Worm (Caenorhabditis elegans) whole organism, late embryonic: Measurements from ENCODE around the gene F47C12.8.

Experiments
- C08G9.2 ChIP-seq: sonication (generic microtip); optimal IDR thresholded peaks from 2 replicates; lab custom pipeline; 2016; ENCODE audit warnings: mild to moderate bottlenecking, missing genetic modification characterization, moderate library complexity, missing compliant biosample characterization
- C38D4.7 ChIP-seq: fragments of 200-800 bp; sonication (Bioruptor generic); optimal IDR thresholded peaks from 2 replicates; lab custom pipeline; 2018; ENCODE audit warnings: mild to moderate bottlenecking, missing genetic modification characterization, moderate library complexity, missing compliant biosample characterization
- F13H6.1 ChIP-seq: sonication (generic microtip); optimal IDR thresholded peaks from 2 replicates; lab custom pipeline; 2016; ENCODE audit warnings: missing genetic modification characterization, missing compliant biosample characterization
- K02D7.2 ChIP-seq: sonication (generic microtip); optimal IDR thresholded peaks from 2 replicates; lab custom pipeline; 2017; ENCODE audit warnings: mild to moderate bottlenecking, missing genetic modification characterization, missing compliant biosample characterization
- Y22D7AL.16 ChIP-seq: sonication (generic microtip); optimal IDR thresholded peaks from 2 replicates; lab custom pipeline; 2016; ENCODE audit warnings: missing genetic modification characterization, missing compliant biosample characterization
- ama-1 ChIP-seq: fragments of 150-350 bp; optimal IDR thresholded peaks from 2 replicates; lab custom pipeline; 2014
- ceh-18 ChIP-seq: sonication (generic microtip); optimal IDR thresholded peaks from 2 replicates; lab custom pipeline; 2016; ENCODE audit warnings: missing genetic modification characterization, missing compliant biosample characterization
- ceh-19 ChIP-seq: fragments of 200-800 bp; sonication (Bioruptor generic); optimal IDR thresholded peaks from 2 replicates; lab custom pipeline; 2018; ENCODE audit warnings: mild to moderate bottlenecking, missing genetic modification characterization, missing compliant biosample characterization
- ceh-2 ChIP-seq: sonication (generic microtip); optimal IDR thresholded peaks from 2 replicates; lab custom pipeline; 2016; ENCODE audit warnings: missing genotype, missing genetic modification characterization, missing compliant biosample characterization
- ceh-30 ChIP-seq: fragments of 150-350 bp; optimal IDR thresholded peaks from 2 replicates; lab custom pipeline; 2014; ENCODE audit warnings: missing biosample characterization, missing genetic modification characterization
- ceh-31 ChIP-seq: sonication (generic microtip); optimal IDR thresholded peaks from 2 replicates; lab custom pipeline; 2016; ENCODE audit warnings: missing genetic modification characterization, missing compliant biosample characterization
- ceh-34 ChIP-seq: sonication (generic microtip); optimal IDR thresholded peaks from 2 replicates; lab custom pipeline; 2016; ENCODE audit warnings: mild to moderate bottlenecking, missing genetic modification characterization, missing compliant biosample characterization
- ceh-45 ChIP-seq: fragments of 200-800 bp; sonication (Bioruptor generic); IDR thresholded peaks from 2 replicates; pipeline ENCODE4 v1.3.6; 2022; ENCODE audit warnings: missing genetic modification reagents, missing genetic modification characterization, missing compliant biosample characterization
- che-1 ChIP-seq: sonication (generic microtip); optimal IDR thresholded peaks from 2 replicates; lab custom pipeline; 2016; ENCODE audit warnings: mild to moderate bottlenecking, missing genetic modification characterization, missing compliant biosample characterization
- dmd-4 ChIP-seq: sonication (generic microtip); optimal IDR thresholded peaks from 2 replicates; lab custom pipeline; 2016; ENCODE audit warnings: borderline replicate concordance, missing genetic modification characterization, missing compliant biosample characterization
- dve-1 ChIP-seq: sonication (generic microtip); optimal IDR thresholded peaks from 2 replicates; lab custom pipeline; 2017; ENCODE audit warnings: antibody characterized with exemption, mild to moderate bottlenecking, missing genetic modification characterization, missing compliant biosample characterization
- elt-2 ChIP-seq: sonication (generic microtip); optimal IDR thresholded peaks from 2 replicates; lab custom pipeline; 2016; ENCODE audit warnings: missing genetic modification reagents, missing genetic modification characterization, missing compliant biosample characterization
- elt-4 ChIP-seq: sonication (generic microtip); optimal IDR thresholded peaks from 2 replicates; lab custom pipeline; 2016; ENCODE audit warnings: missing genetic modification characterization, missing compliant biosample characterization
- eyg-1 ChIP-seq: sonication (generic microtip); optimal IDR thresholded peaks from 2 replicates; lab custom pipeline; 2016; ENCODE audit warnings: missing genotype, missing genetic modification characterization, missing compliant biosample characterization
- fax-1 ChIP-seq: sonication (generic microtip); optimal IDR thresholded peaks from 2 replicates; lab custom pipeline; 2016; ENCODE audit warnings: missing genotype, missing genetic modification characterization, missing compliant biosample characterization
- fkh-10 ChIP-seq: fragments of 150-350 bp; optimal IDR thresholded peaks from 2 replicates; lab custom pipeline; 2014; ENCODE audit warnings: missing biosample characterization, missing genetic modification reagents, missing genetic modification characterization
- gmeb-2 ChIP-seq: sonication (generic microtip); optimal IDR thresholded peaks from 2 replicates; lab custom pipeline; 2016; ENCODE audit warnings: missing genetic modification characterization, inconsistent platforms, missing compliant biosample characterization
- hlh-13 ChIP-seq: fragments of 200-800 bp; sonication (Bioruptor generic); optimal IDR thresholded peaks from 2 replicates; lab custom pipeline; 2018; ENCODE audit warnings: mild to moderate bottlenecking, missing genetic modification characterization, missing compliant biosample characterization
- hlh-15 ChIP-seq: sonication (generic microtip); optimal IDR thresholded peaks from 2 replicates; lab custom pipeline; 2016; ENCODE audit warnings: missing genetic modification characterization, missing compliant biosample characterization
- hlh-6 ChIP-seq: sonication (generic microtip); optimal IDR thresholded peaks from 2 replicates; lab custom pipeline; 2016; ENCODE audit warnings: missing genotype, missing genetic modification characterization, missing compliant biosample characterization
- hlh-8 ChIP-seq: sonication (generic microtip); optimal IDR thresholded peaks from 2 replicates; lab custom pipeline; 2016; ENCODE audit warnings: missing genotype, missing genetic modification characterization, missing compliant biosample characterization
- lin-11 ChIP-seq: fragments of 200-800 bp; sonication (Bioruptor generic); optimal IDR thresholded peaks from 2 replicates; lab custom pipeline; 2018; ENCODE audit warnings: mild to moderate bottlenecking, missing genetic modification characterization, missing compliant biosample characterization
- mec-3 ChIP-seq: sonication (generic microtip); optimal IDR thresholded peaks from 2 replicates; lab custom pipeline; 2016; ENCODE audit warnings: borderline replicate concordance, missing genetic modification characterization, missing compliant biosample characterization
- nfya-1 ChIP-seq: sonication (generic microtip); optimal IDR thresholded peaks from 2 replicates; lab custom pipeline; 2017; ENCODE audit warnings: missing genetic modification characterization, mild to moderate bottlenecking, missing compliant biosample characterization, antibody characterized with exemption, moderate library complexity
- nhr-232 ChIP-seq: sonication (generic microtip); optimal IDR thresholded peaks from 2 replicates; lab custom pipeline; 2016; ENCODE audit warnings: missing genetic modification characterization, missing compliant biosample characterization
- pag-3 ChIP-seq: sonication (generic microtip); optimal IDR thresholded peaks from 2 replicates; lab custom pipeline; 2016; ENCODE audit warnings: missing compliant biosample characterization, missing genetic modification characterization, borderline replicate concordance
- pha-4 ChIP-seq: fragments of 150-350 bp; optimal IDR thresholded peaks from 2 replicates; lab custom pipeline; 2018; ENCODE audit warnings: missing biosample characterization, missing genetic modification reagents, missing genetic modification characterization
- pqm-1 ChIP-seq: sonication (generic microtip); optimal IDR thresholded peaks from 2 replicates; lab custom pipeline; 2016; ENCODE audit warnings: missing genetic modification characterization, missing compliant biosample characterization
- pros-1 ChIP-seq: fragments of 150-350 bp; optimal IDR thresholded peaks from 2 replicates; lab custom pipeline; 2014; ENCODE audit warnings: missing biosample characterization, missing genetic modification reagents, missing genetic modification characterization
- ref-2 ChIP-seq: sonication (generic microtip); optimal IDR thresholded peaks from 2 replicates; lab custom pipeline; 2016; ENCODE audit warnings: missing genetic modification characterization, missing compliant biosample characterization
- sox-2 ChIP-seq: fragments of 200-800 bp; sonication (Bioruptor generic); IDR thresholded peaks from 2 replicates; pipeline ENCODE4 v1.3.6; 2022; ENCODE audit warnings: missing genetic modification reagents, missing genetic modification characterization, missing compliant biosample characterization
- sox-4 ChIP-seq: sonication (generic microtip); optimal IDR thresholded peaks from 2 replicates; lab custom pipeline; 2017; ENCODE audit warnings: mild to moderate bottlenecking, missing genetic modification characterization, inconsistent platforms, missing compliant biosample characterization
- tbx-2 ChIP-seq: sonication (generic microtip); optimal IDR thresholded peaks from 2 replicates; lab custom pipeline; 2016; ENCODE audit warnings: missing genetic modification characterization, missing compliant biosample characterization
- unc-3 ChIP-seq, 2 experiments: fragments of 200-800 bp in 1 of 2; sonication (Bioruptor generic) in 1 of 2; sonication (generic microtip) in 1 of 2; conservative IDR thresholded peaks in 1 of 2; optimal IDR thresholded peaks in 1 of 2; 2 replicates each; pipeline versions ENCODE4 v1.3.6 to Lab custom; 2016 to 2022; ENCODE audit warnings: missing compliant biosample characterization in 2 of 2, missing genetic modification characterization in 2 of 2, missing genetic modification reagents in 1 of 2
- unc-42 ChIP-seq: sonication (generic microtip); optimal IDR thresholded peaks from 2 replicates; lab custom pipeline; 2016; ENCODE audit warnings: missing genotype, missing genetic modification characterization, missing compliant biosample characterization
- unc-55 ChIP-seq: sonication (generic microtip); optimal IDR thresholded peaks from 2 replicates; lab custom pipeline; 2017; ENCODE audit warnings: missing biosample characterization, missing genetic modification reagents, missing genetic modification characterization
- unc-86 ChIP-seq: sonication (generic microtip); optimal IDR thresholded peaks from 2 replicates; lab custom pipeline; 2016; ENCODE audit warnings: missing genetic modification characterization, missing compliant biosample characterization
- zip-5 ChIP-seq: sonication (generic microtip); optimal IDR thresholded peaks from 2 replicates; lab custom pipeline; 2016; ENCODE audit warnings: missing genetic modification characterization, missing compliant biosample characterization

F47C12.8 gene

DNA sequence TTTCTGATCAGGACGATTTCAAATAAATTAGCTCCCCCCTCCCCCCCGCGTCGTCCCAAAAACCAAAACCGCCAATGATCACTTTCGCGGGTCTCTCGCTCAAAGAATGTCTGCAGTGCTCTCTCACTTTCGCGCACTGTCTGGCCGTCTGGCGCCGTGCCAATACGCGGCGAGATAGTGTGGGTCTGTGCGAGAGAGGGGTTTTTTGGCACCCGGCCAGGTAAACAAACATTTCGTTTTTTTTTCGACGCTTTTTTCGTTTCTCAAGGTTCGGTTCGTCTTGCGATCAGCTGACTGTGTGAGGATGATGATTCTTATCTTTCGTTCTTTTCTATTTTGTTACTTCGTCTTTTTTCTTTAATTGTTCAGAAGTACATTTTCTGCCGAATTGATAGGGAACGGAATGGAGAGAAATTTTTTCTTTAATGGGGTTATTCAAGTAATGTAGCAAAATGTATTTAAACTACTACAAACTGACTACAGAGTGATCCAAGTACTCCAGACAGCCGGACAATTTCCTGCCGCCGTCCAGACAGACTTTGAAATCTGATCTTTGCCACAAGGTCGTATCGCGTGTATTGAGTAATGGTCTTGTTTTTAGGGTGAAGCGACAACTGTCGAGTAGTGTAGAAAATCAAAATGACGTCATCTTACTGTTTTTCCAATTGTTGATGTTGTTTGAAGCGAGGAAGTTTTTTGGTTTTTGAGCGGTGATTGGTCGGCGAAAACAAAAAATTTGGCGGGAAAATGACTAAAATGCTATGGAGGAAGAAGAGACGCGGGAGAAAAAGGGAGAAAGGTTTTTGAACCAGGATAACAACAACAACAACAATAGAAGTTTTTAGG, 26.0 kb upstream of the F47C12.8 start:
- TF ChIP-seq tbx-2 (tag; lab: Kevin White, UChicago) (peak; percentile 31), elt-4 (tag; lab: Kevin White, UChicago) (no peak), Y22D7AL.16 (tag; lab: Kevin White, UChicago) (no peak), hlh-8 (tag; lab: Kevin White, UChicago) (no peak), unc-42 (tag; lab: Kevin White, UChicago) (peak; percentile 30), lin-11 (tag; lab: Kevin White, UChicago) (no peak), hlh-15 (no peak), ceh-31 (tag; lab: Kevin White, UChicago) (no peak), sox-4 (no peak), pag-3 (tag; lab: Kevin White, UChicago) (no peak), ceh-18 (tag; lab: Kevin White, UChicago) (peak; percentile 22), ceh-45 (GFP tag; lab: Robert Waterston, UW) (no peak), zip-5 (no peak), nfya-1 (tag; lab: Kevin White, UChicago) (peak; percentile 48), C38D4.7 (GFP tag; lab: Kevin White, UChicago) (peak; percentile 11), K02D7.2 (tag; lab: Kevin White, UChicago) (no peak), ceh-2 (tag; lab: Kevin White, UChicago) (no peak), F13H6.1 (tag; lab: Kevin White, UChicago) (no peak), nhr-232 (tag; lab: Kevin White, UChicago) (no peak), C08G9.2 (peak; percentile 21), unc-86 (tag; lab: Kevin White, UChicago) (no peak), ceh-34 (peak; percentile 7), mec-3 (tag; lab: Kevin White, UChicago) (no peak), pros-1 (tag; lab: Kevin White, UChicago) (no peak), fkh-10 (GFP tag; lab: Kevin White, UChicago) (no peak), pha-4 (no peak), ceh-30 (tag; lab: Kevin White, UChicago) (no peak), eyg-1 (no peak), ref-2 (tag; lab: Kevin White, UChicago) (no peak), ama-1 (lab: Kevin White, UChicago) (no peak)

DNA sequence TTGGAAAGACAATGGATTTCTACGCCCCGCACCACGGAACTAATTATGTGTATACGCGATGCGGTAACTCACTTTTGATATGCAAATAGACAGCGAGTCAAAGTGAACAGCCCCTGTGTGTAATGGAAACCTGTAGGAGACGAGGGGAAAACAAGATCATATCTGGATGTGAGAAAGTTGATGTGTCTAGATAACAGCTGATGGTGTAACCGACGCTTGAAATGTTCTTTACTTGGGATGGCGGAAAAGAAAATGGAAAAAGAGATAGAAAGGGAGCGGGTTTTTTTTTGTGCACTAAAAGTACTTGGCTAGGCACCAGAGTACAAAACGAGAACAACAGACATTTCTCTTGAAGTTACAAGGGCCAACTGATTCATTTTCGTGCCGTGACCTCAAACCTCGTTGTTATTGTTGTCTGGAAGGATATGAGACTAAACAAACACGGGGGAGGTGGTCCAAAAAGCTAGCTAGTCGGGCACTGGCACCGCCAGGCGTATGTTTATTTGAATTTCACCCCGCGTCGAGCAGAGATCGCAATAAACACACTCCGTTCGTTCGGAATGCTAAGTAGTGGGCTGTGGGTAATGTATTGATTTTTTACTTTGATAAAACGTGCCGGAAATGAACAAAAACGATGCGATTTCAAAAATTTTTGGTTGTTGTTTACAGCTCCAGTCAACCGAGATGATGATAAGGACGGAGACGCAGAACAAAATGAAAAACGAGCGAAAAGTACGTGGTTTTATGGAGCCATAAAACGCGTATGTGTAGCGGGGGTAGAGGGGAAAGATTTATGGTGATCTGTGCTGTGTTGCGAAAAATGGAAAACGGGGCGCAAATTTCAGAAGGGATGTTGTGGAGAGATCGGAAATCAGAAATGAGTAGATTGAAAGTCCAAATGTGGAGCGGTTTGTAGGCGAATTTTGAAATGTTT, 23.7 kb upstream of the F47C12.8 start:
- TF ChIP-seq fkh-10 (GFP tag; lab: Kevin White, UChicago) (no peak), unc-42 (tag; lab: Kevin White, UChicago) (peak; percentile 8)

DNA sequence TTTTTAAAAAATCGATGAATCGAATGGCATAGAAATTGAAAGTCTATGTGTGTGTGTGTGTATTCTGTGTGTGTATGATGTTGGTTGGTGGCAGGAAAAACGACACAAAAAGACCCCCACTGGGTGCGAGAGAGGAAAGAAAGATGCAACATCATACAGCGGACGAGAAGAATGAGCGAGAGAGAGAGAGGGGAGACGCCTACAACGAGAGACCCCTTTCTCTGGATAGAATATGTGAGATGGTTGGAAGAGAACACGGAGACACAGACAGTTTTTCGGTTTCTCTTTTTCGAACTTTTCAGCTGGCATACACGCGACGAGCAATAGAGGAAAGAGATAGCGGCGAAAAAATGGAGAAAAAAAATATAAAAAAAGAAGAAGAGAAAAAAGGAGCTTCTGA, 21.4 kb upstream of the F47C12.8 start:
- TF ChIP-seq hlh-6 (tag; lab: Kevin White, UChicago): no peak
- TF ChIP-seq ceh-18 (tag; lab: Kevin White, UChicago): peak; percentile 86
- TF ChIP-seq ceh-31 (tag; lab: Kevin White, UChicago): peak; percentile 81
- peak; percentile 9 for TF ChIP-seq pqm-1 (tag; lab: Kevin White, UChicago)
- no peak for TF ChIP-seq sox-2 (GFP tag; lab: Robert Waterston, UW)
- peak; percentile 68 for TF ChIP-seq ceh-34
- TF ChIP-seq dve-1 (tag; lab: Kevin White, UChicago): peak; percentile 41
- peak; percentile 47 for TF ChIP-seq unc-55 (GFP tag; lab: Kevin White, UChicago)
- TF ChIP-seq unc-3 (GFP tag; conservative IDR thresholded peaks at IDR 0.05; lab: Robert Waterston, UW): no peak
- TF ChIP-seq unc-3 (tag; optimal IDR thresholded peaks at IDR 0.05; lab: Kevin White, UChicago): no peak
- TF ChIP-seq tbx-2 (tag; lab: Kevin White, UChicago): peak; percentile 52
- TF ChIP-seq che-1 (tag; lab: Kevin White, UChicago): peak; percentile 34
- peak; percentile 8 for TF ChIP-seq nhr-232 (tag; lab: Kevin White, UChicago)
- no peak for TF ChIP-seq fax-1
- TF ChIP-seq hlh-13 (GFP tag; lab: Kevin White, UChicago): no peak
- no peak for TF ChIP-seq gmeb-2 (tag; lab: Kevin White, UChicago)
- peak; percentile 87 for TF ChIP-seq nfya-1 (tag; lab: Kevin White, UChicago)
- peak; percentile 11 for TF ChIP-seq elt-2
- no peak for TF ChIP-seq unc-42 (tag; lab: Kevin White, UChicago)
- TF ChIP-seq F13H6.1 (tag; lab: Kevin White, UChicago): peak; percentile 51
- TF ChIP-seq ref-2 (tag; lab: Kevin White, UChicago): peak; percentile 65
- no peak for TF ChIP-seq eyg-1
- TF ChIP-seq ceh-2 (tag; lab: Kevin White, UChicago): no peak
- no peak for TF ChIP-seq ama-1 (lab: Kevin White, UChicago)
- TF ChIP-seq fkh-10 (GFP tag; lab: Kevin White, UChicago): no peak
- peak; percentile 58 for TF ChIP-seq ceh-30 (tag; lab: Kevin White, UChicago)
- no peak for TF ChIP-seq ceh-19 (GFP tag; lab: Kevin White, UChicago)
- no peak for TF ChIP-seq dmd-4 (tag; lab: Kevin White, UChicago)
